Fruit fly (Drosophila melanogaster): Measurements from ENCODE around the gene CG32100.

Gene CG32100

dm6 chr3L:12266343-12267287, 713 bp upstream of the CG32100 start, which contains the start of gene app (continued):
- TF ChIP-seq croc (GFP tag; conservative IDR thresholded peaks at IDR 0.05) = peak; percentile 81
- no peak for TF ChIP-seq pan (optimal IDR thresholded peaks at IDR 0.05)
- TF ChIP-seq pan (GFP tag; optimal IDR thresholded peaks at IDR 0.05 in 1 of 2, IDR thresholded peaks at IDR 0.05 in 1 of 2) = peak in 1 of 2 experiments; percentile 92
- peak; percentile 89 for TF ChIP-seq CG7372 (GFP tag; IDR thresholded peaks at IDR 0.05)
- TF ChIP-seq CG16813 (GFP tag; IDR thresholded peaks at IDR 0.05; ENCODE audit: partially characterized antibody) = no peak
- TF ChIP-seq dati (GFP tag; IDR thresholded peaks at IDR 0.05) = peak; percentile 43; the same call in 1 of the 2 replicates
- TF ChIP-seq her (GFP tag; optimal IDR thresholded peaks at IDR 0.05) = peak; percentile 62
- TF ChIP-seq D (optimal IDR thresholded peaks at IDR 0.05) = no peak
- peak; percentile 76 for TF ChIP-seq D (GFP tag; optimal IDR thresholded peaks at IDR 0.05)
- TF ChIP-seq Blimp-1 (GFP tag; optimal IDR thresholded peaks at IDR 0.05) = peak; percentile 74
- peak; percentile 76 for TF ChIP-seq cwo (GFP tag; optimal IDR thresholded peaks at IDR 0.05)
- TF ChIP-seq Atf-2 (GFP tag; optimal IDR thresholded peaks at IDR 0.05) = peak; percentile 76
- peak; percentile 90 for TF ChIP-seq phol (tag; optimal IDR thresholded peaks at IDR 0.05)
- peak; percentile 33 for TF ChIP-seq dm (GFP tag; optimal IDR thresholded peaks at IDR 0.05)
- peak; percentile 67 for TF ChIP-seq MTF-1 (GFP tag; optimal IDR thresholded peaks at IDR 0.05; ENCODE audit: borderline replicate concordance)
- peak; percentile 96 for TF ChIP-seq vvl (GFP tag; IDR thresholded peaks at IDR 0.05)
- TF ChIP-seq onecut (GFP tag; IDR thresholded peaks at IDR 0.05) = peak; percentile 85
- TF ChIP-seq CG18262 (tag; optimal IDR thresholded peaks at IDR 0.05) = peak; percentile 89
- peak; percentile 11 for TF ChIP-seq en (GFP tag; optimal IDR thresholded peaks at IDR 0.05)
- peak; percentile 78 for TF ChIP-seq CG2116 (GFP tag; optimal IDR thresholded peaks at IDR 0.05)
- peak; percentile 85 for TF ChIP-seq lilli (GFP tag; optimal IDR thresholded peaks at IDR 0.05)
- peak; percentile 71 for TF ChIP-seq nerfin-1 (tag; optimal IDR thresholded peaks at IDR 0.05)
- no peak for TF ChIP-seq Dll (GFP tag; IDR thresholded peaks at IDR 0.05; ENCODE audit: partially characterized antibody)
- peak; percentile 63 to 83 for TF ChIP-seq bsh (GFP tag; optimal IDR thresholded peaks at IDR 0.05)
- TF ChIP-seq ken (GFP tag; IDR thresholded peaks at IDR 0.05) = peak; percentile 95
- peak; percentile 81 for TF ChIP-seq CG30403 (GFP tag; optimal IDR thresholded peaks at IDR 0.05)
- TF ChIP-seq CG13775 (GFP tag; optimal IDR thresholded peaks at IDR 0.05) = peak; percentile 91
- peak; percentile 82 for TF ChIP-seq tap (tag; optimal IDR thresholded peaks at IDR 0.05)
- peak; percentile 30 for TF ChIP-seq YL-1 (GFP tag; optimal IDR thresholded peaks at IDR 0.05)
- TF ChIP-seq CG10543 (GFP tag; optimal IDR thresholded peaks at IDR 0.05) = peak; percentile 95
- peak; percentile 48 for TF ChIP-seq NK7.1 (GFP tag; optimal IDR thresholded peaks at IDR 0.05)
- TF ChIP-seq Ravus (GFP tag; IDR thresholded peaks at IDR 0.05) = peak; percentile 42
- peak; percentile 49 for TF ChIP-seq CG8290 (GFP tag; optimal IDR thresholded peaks at IDR 0.05)
- peak in 1 of 2 experiments; percentile 89 for TF ChIP-seq CG8290 (tag; optimal IDR thresholded peaks at IDR 0.05)
- TF ChIP-seq CG9817 (tag; optimal IDR thresholded peaks at IDR 0.05) = peak; percentile 91
- peak; percentile 84 for TF ChIP-seq Sox100B (GFP tag; optimal IDR thresholded peaks at IDR 0.05)
- TF ChIP-seq ash1 (GFP tag; optimal IDR thresholded peaks at IDR 0.05) = no peak
- no peak for TF ChIP-seq CkIIα-i1 (GFP tag; IDR thresholded peaks at IDR 0.05)
- peak; percentile 23 for TF ChIP-seq BEAF-32 (GFP tag; optimal IDR thresholded peaks at IDR 0.05)
- peak; percentile 88 for TF ChIP-seq CG6765 (GFP tag; optimal IDR thresholded peaks at IDR 0.05)
- peak; percentile 89 for TF ChIP-seq caup (GFP tag; optimal IDR thresholded peaks at IDR 0.05; ENCODE audit: severe bottlenecking)
- TF ChIP-seq CG3065 (GFP tag; optimal IDR thresholded peaks at IDR 0.05) = peak; percentile 14
- TF ChIP-seq aop (GFP tag; IDR thresholded peaks at IDR 0.05) = peak; percentile 77
- peak; percentile 74 for TF ChIP-seq CG15011 (GFP tag; optimal IDR thresholded peaks at IDR 0.05)
- TF ChIP-seq stwl (tag; optimal IDR thresholded peaks at IDR 0.05) = peak; percentile 47
- peak; percentile 29 for TF ChIP-seq hkb (optimal IDR thresholded peaks at IDR 0.05)
- TF ChIP-seq hkb (GFP tag; IDR thresholded peaks at IDR 0.05) = peak; percentile 91
- peak; percentile 71 for TF ChIP-seq CG12155 (GFP tag; optimal IDR thresholded peaks at IDR 0.05)
- peak; percentile 86 for TF ChIP-seq ranshi (GFP tag; IDR thresholded peaks at IDR 0.05)

All from whole organism, embryonic.